Worm (Caenorhabditis elegans): ENCODE results near the gene ZK1320.11.

- TF ChIP-seq ama-1 (optimal IDR thresholded peaks at IDR 0.05) (no peak), elt-1 (tag; optimal IDR thresholded peaks at IDR 0.05) (no peak), pha-4 (tag; optimal IDR thresholded peaks at IDR 0.05) (peak; percentile 33), aly-2 (tag; optimal IDR thresholded peaks at IDR 0.05) (no peak), fos-1 (tag; optimal IDR thresholded peaks at IDR 0.05) (no peak), ztf-4 (tag; optimal IDR thresholded peaks at IDR 0.05) (no peak), nhr-77 (tag; optimal IDR thresholded peaks at IDR 0.05) (no peak), nhr-28 (tag; optimal IDR thresholded peaks at IDR 0.05) (no peak), elt-2 (tag; optimal IDR thresholded peaks at IDR 0.05) (peak; percentile 50), fkh-10 (GFP tag; optimal IDR thresholded peaks at IDR 0.05) (no peak)
Measured at ce11 chrII:9686663-9687193, 19.3 kb downstream of the ZK1320.11 start, which contains the start of gene ZK1320.9.

Measured in whole organism, L3 larva.